Fruit fly (Drosophila melanogaster) whole organism, embryonic: Measurements from ENCODE around the gene lin-28.

ENCODE experiments used
- Bteb2 ChIP-seq: fragments of 200-800 bp; sonication (Bioruptor generic); optimal IDR thresholded peaks from 2 replicates; lab custom pipeline; 2016; ENCODE audit warnings: missing biosample characterization, missing genetic modification characterization
- CG17612 ChIP-seq: fragments of 200-800 bp; sonication (Bioruptor generic); IDR thresholded peaks from 2 replicates; pipeline ENCODE4 v1.3.6; 2022; ENCODE audit warnings: missing biosample characterization, missing genetic modification characterization
- CG6689 ChIP-seq: fragments of 200-800 bp; sonication (Bioruptor generic); IDR thresholded peaks from 2 replicates; pipeline ENCODE4 v1.3.6; 2022; ENCODE audit warnings: missing biosample characterization, missing genetic modification characterization
- Opbp ChIP-seq: fragments of 200-800 bp; sonication (Bioruptor generic); IDR thresholded peaks from 3 replicates; pipeline ENCODE4 v1.3.6; 2022; ENCODE audit warnings: missing biosample characterization, missing genetic modification characterization; ENCODE audit not compliant: partially characterized antibody
- TFAM ChIP-seq: fragments of 200-800 bp; sonication (Bioruptor generic); optimal IDR thresholded peaks from 2 replicates; lab custom pipeline; 2017; ENCODE audit warnings: missing biosample characterization, missing genetic modification characterization, inconsistent platforms
- Tbp ChIP-seq: fragments of >200 bp; optimal IDR thresholded peaks from 2 replicates; lab custom pipeline; 2018; ENCODE audit warnings: missing biosample characterization, missing genetic modification characterization
- amos ChIP-seq: fragments of 200-800 bp; sonication (Bioruptor generic); IDR thresholded peaks from 2 replicates; pipeline ENCODE4 v1.3.6; 2022; ENCODE audit warnings: missing biosample characterization, missing genetic modification characterization; ENCODE audit not compliant: partially characterized antibody
- dimm ChIP-seq: fragments of 200-800 bp; sonication (Bioruptor generic); IDR thresholded peaks from 2 replicates; pipeline ENCODE4 v1.3.6; 2022; ENCODE audit warnings: missing biosample characterization, missing genetic modification characterization
- en ChIP-seq: fragments of 200-800 bp; sonication (Bioruptor generic); optimal IDR thresholded peaks from 2 replicates; lab custom pipeline; 2016; ENCODE audit warnings: missing biosample characterization, missing genetic modification characterization
- prd ChIP-seq, 3 experiments: fragments of >200 bp in 2 of 3; fragments of 200-800 bp in 1 of 3; sonication (Bioruptor generic) in 1 of 3; optimal IDR thresholded peaks in 2 of 3; IDR thresholded peaks in 1 of 3; 2 replicates in 2 of 3; 3 replicates in 1 of 3; pipeline versions ENCODE4 v1.3.6 to Lab custom; 2017 to 2022; ENCODE audit warnings: missing biosample characterization in 1 of 3, missing genetic modification characterization in 1 of 3
- stwl ChIP-seq: fragments of 200-800 bp; sonication (Bioruptor generic); optimal IDR thresholded peaks from 3 replicates; lab custom pipeline; 2018; ENCODE audit warnings: missing biosample characterization, mild to moderate bottlenecking, missing genetic modification characterization, moderate library complexity

dm6 chr3L:5654403-5654883 lies at the start of gene lin-28:
- peak; percentile 2 for TF ChIP-seq stwl (tag; lab: Kevin White, UChicago)
- TF ChIP-seq en (GFP tag; lab: Kevin White, UChicago) = no peak
- no peak for TF ChIP-seq TFAM (GFP tag; lab: Kevin White, UChicago)
- TF ChIP-seq Bteb2 (GFP tag; lab: Kevin White, UChicago) = no peak
- no peak for TF ChIP-seq prd (optimal IDR thresholded peaks at IDR 0.05; lab: Kevin White, UChicago)
- no peak for TF ChIP-seq prd (GFP tag; IDR thresholded peaks at IDR 0.05; lab: Robert Waterston, UW)
- no peak for TF ChIP-seq dimm (GFP tag; lab: Robert Waterston, UW)
- TF ChIP-seq Tbp (GFP tag; lab: Kevin White, UChicago) = no peak
- TF ChIP-seq Opbp = peak; percentile 62; the same call in 2 of the 3 replicates
- TF ChIP-seq amos (GFP tag; lab: Robert Waterston, UW) = peak; percentile 67; the same call in 1 of the 2 replicates
- no peak for TF ChIP-seq CG6689 (GFP tag; lab: Robert Waterston, UW)
- no peak for TF ChIP-seq CG17612
